Worm (Caenorhabditis elegans): ENCODE data around the gene lgl-1.

ce11 chrX:864293-864731, 6.6 kb downstream of the lgl-1 start:
- no peak for TF ChIP-seq snpc-4 (tag; optimal IDR thresholded peaks at IDR 0.05)
- TF ChIP-seq skn-1 (tag; optimal IDR thresholded peaks at IDR 0.05), result no peak
